Worm (Caenorhabditis elegans): ENCODE data around the gene K12H6.5.

DNA sequence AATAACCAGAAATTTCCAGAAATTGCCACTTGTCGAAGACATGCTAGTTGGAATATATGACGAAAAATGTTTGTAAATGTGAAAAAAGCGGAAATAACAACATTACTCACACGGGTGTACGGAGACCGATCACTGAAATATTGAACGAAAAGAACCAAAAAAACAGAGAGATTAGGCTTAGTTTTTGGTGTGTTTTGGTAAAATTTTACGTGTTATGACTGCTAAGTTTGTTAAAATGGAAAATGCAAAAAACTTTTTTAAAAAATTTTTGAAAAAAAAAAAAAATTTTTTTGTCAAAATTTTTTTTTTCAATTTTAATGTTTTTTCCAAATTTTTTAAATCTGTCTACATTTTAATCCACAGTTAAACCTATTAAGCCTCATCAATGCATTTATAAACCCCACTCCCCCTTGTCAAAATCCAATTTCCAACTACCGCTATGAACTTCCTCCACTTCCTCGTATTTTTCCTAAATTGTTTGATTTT lies 3.5 kb downstream of the K12H6.5 start, which contains the start of the genes fut-4 and K12H6.10:
- TF ChIP-seq sea-1 (GFP tag; conservative IDR thresholded peaks at IDR 0.05), result no peak
- no peak for TF ChIP-seq flt-1 (GFP tag; IDR thresholded peaks at IDR 0.05)
